Fruit fly (Drosophila melanogaster) whole organism, adult: ENCODE measurements around the gene M6.

Source experiments
- CG1620 ChIP-seq: fragments of 200-800 bp; sonication (Bioruptor generic); optimal IDR thresholded peaks from 2 replicates; lab custom pipeline; 2016; ENCODE audit warnings: missing biosample characterization, missing genetic modification characterization
- CG5204 ChIP-seq: fragments of 200-800 bp; sonication (Bioruptor generic); optimal IDR thresholded peaks from 2 replicates; lab custom pipeline; 2016; ENCODE audit warnings: missing biosample characterization, missing genetic modification characterization
- CG7101 ChIP-seq: fragments of 200-800 bp; sonication (Bioruptor generic); optimal IDR thresholded peaks from 2 replicates; lab custom pipeline; 2018; ENCODE audit warnings: missing biosample characterization, mild to moderate bottlenecking, missing genetic modification characterization, moderate library complexity
- Clk ChIP-seq: fragments of 200-800 bp; sonication (Bioruptor generic); optimal IDR thresholded peaks from 2 replicates; lab custom pipeline; 2017; ENCODE audit warnings: missing biosample characterization, missing genetic modification characterization
- Hr96 ChIP-seq: fragments of 200-800 bp; sonication (Bioruptor generic); optimal IDR thresholded peaks from 2 replicates; lab custom pipeline; 2016; ENCODE audit warnings: missing biosample characterization, missing genetic modification characterization
- bab1 ChIP-seq: fragments of 200-800 bp; sonication (Bioruptor generic); optimal IDR thresholded peaks from 3 replicates; lab custom pipeline; 2019; ENCODE audit warnings: missing biosample characterization, mild to moderate bottlenecking, missing genetic modification characterization, moderate library complexity
- cnc ChIP-seq, 2 experiments: fragments of >200 bp; optimal IDR thresholded peaks; 2 replicates each; lab custom pipeline; 2017
- kay ChIP-seq: fragments of 200-800 bp; sonication (Bioruptor generic); peaks from one replicate; lab custom pipeline; 2016; ENCODE audit warnings: missing biosample characterization, missing genetic modification characterization, borderline replicate concordance
- ovo ChIP-seq: fragments of 200-800 bp; sonication (Bioruptor generic); optimal IDR thresholded peaks from 2 replicates; lab custom pipeline; 2016; ENCODE audit warnings: missing biosample characterization, missing genetic modification characterization
- toe ChIP-seq: fragments of 200-800 bp; sonication (Bioruptor generic); optimal IDR thresholded peaks from 2 replicates; lab custom pipeline; 2016; ENCODE audit warnings: missing biosample characterization, missing genetic modification characterization

- TF ChIP-seq bab1 (GFP tag; lab: Kevin White, UChicago) (no peak), CG1620 (no peak), cnc (optimal IDR thresholded peaks at IDR 0.05; lab: Kevin White, UChicago) (no peak), Hr96 (no peak), kay (GFP tag; lab: Kevin White, UChicago) (no peak), toe (GFP tag; lab: Kevin White, UChicago) (no peak), CG5204 (GFP tag; lab: Kevin White, UChicago) (no peak), ovo (GFP tag; lab: Kevin White, UChicago) (no peak), Clk (GFP tag; lab: Kevin White, UChicago) (no peak), CG7101 (tag; lab: Kevin White, UChicago) (no peak)
Measured at dm6 chr3L:21465261-21466112, 42.2 kb upstream of the M6 start.
